Worm (Caenorhabditis elegans) whole organism, L4 larva: ENCODE measurements around the gene srlf-1.

ENCODE experiments used
- arid-1 ChIP-seq: fragments of 200-800 bp; sonication (Bioruptor generic); conservative IDR thresholded peaks from 2 replicates; pipeline ENCODE4 v1.3.6; 2022; ENCODE audit warnings: missing genetic modification reagents, missing genetic modification characterization, missing compliant biosample characterization
- ceh-62 ChIP-seq: sonication (generic microtip); optimal IDR thresholded peaks from 2 replicates; lab custom pipeline; 2017; ENCODE audit warnings: missing biosample characterization, missing genetic modification characterization
- ctbp-1 ChIP-seq: fragments of 200-800 bp; sonication (Bioruptor generic); IDR thresholded peaks from 2 replicates; pipeline ENCODE4 v1.3.6; 2022; ENCODE audit warnings: missing genetic modification reagents, missing genetic modification characterization, missing compliant biosample characterization
- hlh-30 ChIP-seq: sonication (generic microtip); optimal IDR thresholded peaks from 2 replicates; lab custom pipeline; 2017; ENCODE audit warnings: antibody characterized with exemption, mild to moderate bottlenecking, missing genetic modification characterization, missing compliant biosample characterization; ENCODE audit not compliant: insufficient read depth
- lin-39 ChIP-seq: fragments of 150-350 bp; optimal IDR thresholded peaks from 2 replicates; lab custom pipeline; 2014; ENCODE audit warnings: missing biosample characterization, missing genetic modification reagents, missing genetic modification characterization
- lsy-2 ChIP-seq, 2 experiments: fragments of 150-350 bp in 1 of 2; sonication (generic microtip) in 1 of 2; optimal IDR thresholded peaks; 2 replicates each; lab custom pipeline; 2014 to 2017; ENCODE audit warnings: missing biosample characterization in 2 of 2, missing genetic modification characterization in 2 of 2
- zfp-3 ChIP-seq: fragments of 200-800 bp; sonication (Bioruptor generic); conservative IDR thresholded peaks from 2 replicates; pipeline ENCODE4 v1.3.6; 2022; ENCODE audit warnings: missing genetic modification reagents, missing genetic modification characterization, missing compliant biosample characterization

DNA sequence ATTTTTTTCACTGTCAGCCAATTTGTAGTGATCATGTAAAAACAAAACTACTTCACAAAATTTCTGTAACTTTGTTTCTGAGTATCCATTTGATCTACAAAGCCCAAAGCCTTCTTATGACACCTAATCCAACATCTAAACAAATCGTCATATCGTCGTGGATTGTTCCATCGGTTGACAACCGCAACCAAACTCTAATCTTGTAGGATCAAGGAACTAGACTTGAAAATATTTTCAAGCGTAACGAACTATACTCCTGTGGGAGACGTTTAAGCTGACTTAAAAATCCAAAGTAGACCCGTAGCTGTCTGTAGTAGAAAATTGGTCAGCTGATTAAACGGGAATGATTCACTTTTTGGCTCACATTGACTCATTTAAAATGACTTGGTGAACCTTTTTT is 39.2 kb downstream of the srlf-1 start:
- no peak for TF ChIP-seq lsy-2 (tag; optimal IDR thresholded peaks at IDR 0.05; lab: Kevin White, UChicago)
- no peak for TF ChIP-seq hlh-30 (tag; lab: Kevin White, UChicago)
- TF ChIP-seq ceh-62 (tag; lab: Kevin White, UChicago), result no peak
- TF ChIP-seq lin-39 (tag; lab: Kevin White, UChicago), result no peak
- no peak for TF ChIP-seq ctbp-1 (GFP tag; lab: Robert Waterston, UW)
- no peak for TF ChIP-seq arid-1
- TF ChIP-seq zfp-3 (GFP tag; lab: Robert Waterston, UW), result no peak
